Worm (Caenorhabditis elegans) whole organism, L2 larva: Measurements from ENCODE around the gene tag-343.

ENCODE experiments used
- alr-1 ChIP-seq: fragments of 150-350 bp; optimal IDR thresholded peaks from 2 replicates; lab custom pipeline; 2014; ENCODE audit warnings: missing biosample characterization, missing genetic modification characterization
- blmp-1 ChIP-seq: sonication (generic microtip); optimal IDR thresholded peaks from 2 replicates; lab custom pipeline; 2017; ENCODE audit warnings: missing genetic modification characterization, mild to moderate bottlenecking, missing compliant biosample characterization, antibody characterized with exemption, moderate library complexity; ENCODE audit not compliant: insufficient read depth
- fos-1 ChIP-seq: fragments of 150-350 bp; optimal IDR thresholded peaks from 2 replicates; lab custom pipeline; 2014; ENCODE audit warnings: missing biosample characterization, missing genetic modification characterization
- lin-39 ChIP-seq: fragments of 150-350 bp; optimal IDR thresholded peaks from 2 replicates; lab custom pipeline; 2014; ENCODE audit warnings: missing biosample characterization, missing genetic modification reagents, missing genetic modification characterization
- mbf-1 ChIP-seq: sonication (generic microtip); optimal IDR thresholded peaks from 2 replicates; lab custom pipeline; 2017; ENCODE audit warnings: missing biosample characterization, missing genetic modification characterization
- mdl-1 ChIP-seq, 2 experiments: fragments of 150-350 bp in 1 of 2; sonication (generic microtip) in 1 of 2; optimal IDR thresholded peaks; 2 replicates each; lab custom pipeline; 2017; ENCODE audit warnings: missing biosample characterization in 2 of 2, missing genetic modification characterization in 2 of 2
- nhr-11 ChIP-seq: fragments of 150-350 bp; optimal IDR thresholded peaks from 2 replicates; lab custom pipeline; 2014; ENCODE audit warnings: missing biosample characterization, missing genetic modification characterization
- nhr-12 ChIP-seq: fragments of 150-350 bp; optimal IDR thresholded peaks from 2 replicates; lab custom pipeline; 2014; ENCODE audit warnings: missing biosample characterization, missing genetic modification characterization
- nhr-25 ChIP-seq: fragments of 150-350 bp; sonication (generic microtip); optimal IDR thresholded peaks from 3 replicates; lab custom pipeline; 2014; ENCODE audit warnings: missing biosample characterization, missing genetic modification characterization
- nhr-77 ChIP-seq: fragments of 150-350 bp; optimal IDR thresholded peaks from 2 replicates; lab custom pipeline; 2014; ENCODE audit warnings: missing biosample characterization, missing genetic modification characterization
- sem-4 ChIP-seq: fragments of 150-350 bp; optimal IDR thresholded peaks from 2 replicates; lab custom pipeline; 2014; ENCODE audit warnings: missing biosample characterization, missing genetic modification reagents, missing genetic modification characterization
- unc-39 ChIP-seq: fragments of 150-350 bp; optimal IDR thresholded peaks from 2 replicates; lab custom pipeline; 2014; ENCODE audit warnings: missing biosample characterization, missing genetic modification characterization
- ztf-11 ChIP-seq: sonication (generic microtip); optimal IDR thresholded peaks from 2 replicates; lab custom pipeline; 2017; ENCODE audit warnings: missing biosample characterization, missing genetic modification characterization

DNA sequence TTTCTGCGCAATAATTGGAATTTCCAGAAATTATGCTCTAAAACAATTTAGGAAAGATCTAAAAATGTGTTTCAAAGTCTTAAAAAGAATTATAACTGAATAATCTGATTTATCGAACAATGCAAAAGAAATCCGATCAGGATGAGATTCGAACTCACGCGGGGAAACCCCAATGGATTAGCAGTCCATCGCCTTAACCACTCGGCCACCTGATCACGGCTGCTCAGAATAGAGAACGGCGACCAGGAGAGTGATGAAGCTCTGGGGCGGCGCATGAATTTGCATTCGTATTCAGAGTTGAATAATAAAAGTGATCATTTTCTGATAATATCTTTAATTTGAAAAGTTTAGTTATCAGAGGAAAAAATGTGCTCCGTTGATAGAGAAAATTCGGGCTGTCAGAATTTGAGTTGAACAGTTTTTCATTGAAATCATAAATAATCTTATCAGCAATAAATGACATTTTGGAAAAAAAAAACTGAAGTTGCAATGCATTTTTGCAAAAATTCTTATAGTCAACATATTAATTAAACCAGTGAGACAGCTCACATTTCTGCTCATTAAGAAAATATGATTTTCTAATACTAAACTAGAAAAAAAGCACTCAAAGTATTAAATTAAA is 15.4 kb upstream of the tag-343 start:
- TF ChIP-seq alr-1 (tag; lab: Kevin White, UChicago) (no peak), nhr-12 (no peak), mbf-1 (no peak), blmp-1 (tag; lab: Kevin White, UChicago) (no peak), unc-39 (tag; lab: Kevin White, UChicago) (no peak), nhr-77 (tag; lab: Kevin White, UChicago) (no peak), ztf-11 (tag; lab: Kevin White, UChicago) (no peak), mdl-1 (tag; optimal IDR thresholded peaks at IDR 0.05; lab: Kevin White, UChicago) (no peak), fos-1 (tag; lab: Kevin White, UChicago) (no peak), nhr-11 (tag; lab: Kevin White, UChicago) (no peak), lin-39 (tag; lab: Kevin White, UChicago) (no peak), sem-4 (tag; lab: Kevin White, UChicago) (no peak), nhr-25 (no peak)
